Worm (Caenorhabditis elegans) whole organism, late embryonic: ENCODE measurements around the gene pgap-1.

Source experiments
- C08G9.2 ChIP-seq: sonication (generic microtip); optimal IDR thresholded peaks from 2 replicates; lab custom pipeline; 2016; ENCODE audit warnings: mild to moderate bottlenecking, missing genetic modification characterization, moderate library complexity, missing compliant biosample characterization
- K02D7.2 ChIP-seq: sonication (generic microtip); optimal IDR thresholded peaks from 2 replicates; lab custom pipeline; 2017; ENCODE audit warnings: mild to moderate bottlenecking, missing genetic modification characterization, missing compliant biosample characterization
- K09A11.1 ChIP-seq: sonication (generic microtip); optimal IDR thresholded peaks from 2 replicates; lab custom pipeline; 2017; ENCODE audit warnings: antibody characterized with exemption, mild to moderate bottlenecking, missing genetic modification characterization, missing compliant biosample characterization; ENCODE audit not compliant: insufficient read depth
- Y22D7AL.16 ChIP-seq: sonication (generic microtip); optimal IDR thresholded peaks from 2 replicates; lab custom pipeline; 2016; ENCODE audit warnings: missing genetic modification characterization, missing compliant biosample characterization
- ahr-1 ChIP-seq: sonication (generic microtip); optimal IDR thresholded peaks from 2 replicates; lab custom pipeline; 2016; ENCODE audit warnings: missing genetic modification characterization, missing compliant biosample characterization
- ama-1 ChIP-seq: fragments of 150-350 bp; optimal IDR thresholded peaks from 2 replicates; lab custom pipeline; 2014
- ceh-14 ChIP-seq: sonication (generic microtip); optimal IDR thresholded peaks from 2 replicates; lab custom pipeline; 2016; ENCODE audit warnings: missing genotype, missing genetic modification characterization, missing compliant biosample characterization
- ceh-19 ChIP-seq: fragments of 200-800 bp; sonication (Bioruptor generic); optimal IDR thresholded peaks from 2 replicates; lab custom pipeline; 2018; ENCODE audit warnings: mild to moderate bottlenecking, missing genetic modification characterization, missing compliant biosample characterization
- ceh-24 ChIP-seq: sonication (generic microtip); optimal IDR thresholded peaks from 2 replicates; lab custom pipeline; 2016; ENCODE audit warnings: mild to moderate bottlenecking, missing genetic modification characterization, missing compliant biosample characterization
- ceh-30 ChIP-seq: fragments of 150-350 bp; optimal IDR thresholded peaks from 2 replicates; lab custom pipeline; 2014; ENCODE audit warnings: missing biosample characterization, missing genetic modification characterization
- ceh-31 ChIP-seq: sonication (generic microtip); optimal IDR thresholded peaks from 2 replicates; lab custom pipeline; 2016; ENCODE audit warnings: missing genetic modification characterization, missing compliant biosample characterization
- ceh-34 ChIP-seq: sonication (generic microtip); optimal IDR thresholded peaks from 2 replicates; lab custom pipeline; 2016; ENCODE audit warnings: mild to moderate bottlenecking, missing genetic modification characterization, missing compliant biosample characterization
- ceh-45 ChIP-seq: fragments of 200-800 bp; sonication (Bioruptor generic); IDR thresholded peaks from 2 replicates; pipeline ENCODE4 v1.3.6; 2022; ENCODE audit warnings: missing genetic modification reagents, missing genetic modification characterization, missing compliant biosample characterization
- ceh-9 ChIP-seq: sonication (generic microtip); optimal IDR thresholded peaks from 2 replicates; lab custom pipeline; 2016; ENCODE audit warnings: mild to moderate bottlenecking, missing genetic modification characterization, inconsistent platforms, missing compliant biosample characterization
- che-1 ChIP-seq: sonication (generic microtip); optimal IDR thresholded peaks from 2 replicates; lab custom pipeline; 2016; ENCODE audit warnings: mild to moderate bottlenecking, missing genetic modification characterization, missing compliant biosample characterization
- dve-1 ChIP-seq: sonication (generic microtip); optimal IDR thresholded peaks from 2 replicates; lab custom pipeline; 2017; ENCODE audit warnings: antibody characterized with exemption, mild to moderate bottlenecking, missing genetic modification characterization, missing compliant biosample characterization
- elt-4 ChIP-seq: sonication (generic microtip); optimal IDR thresholded peaks from 2 replicates; lab custom pipeline; 2016; ENCODE audit warnings: missing genetic modification characterization, missing compliant biosample characterization
- ets-4 ChIP-seq: sonication (generic microtip); optimal IDR thresholded peaks from 2 replicates; lab custom pipeline; 2016; ENCODE audit warnings: missing genetic modification characterization, missing compliant biosample characterization
- eyg-1 ChIP-seq: sonication (generic microtip); optimal IDR thresholded peaks from 2 replicates; lab custom pipeline; 2016; ENCODE audit warnings: missing genotype, missing genetic modification characterization, missing compliant biosample characterization
- fax-1 ChIP-seq: sonication (generic microtip); optimal IDR thresholded peaks from 2 replicates; lab custom pipeline; 2016; ENCODE audit warnings: missing genotype, missing genetic modification characterization, missing compliant biosample characterization
- fkh-10 ChIP-seq: fragments of 150-350 bp; optimal IDR thresholded peaks from 2 replicates; lab custom pipeline; 2014; ENCODE audit warnings: missing biosample characterization, missing genetic modification reagents, missing genetic modification characterization
- fkh-6 ChIP-seq: sonication (generic microtip); optimal IDR thresholded peaks from 2 replicates; lab custom pipeline; 2016; ENCODE audit warnings: missing genetic modification characterization, missing compliant biosample characterization
- gmeb-2 ChIP-seq: sonication (generic microtip); optimal IDR thresholded peaks from 2 replicates; lab custom pipeline; 2016; ENCODE audit warnings: missing genetic modification characterization, inconsistent platforms, missing compliant biosample characterization
- hlh-15 ChIP-seq: sonication (generic microtip); optimal IDR thresholded peaks from 2 replicates; lab custom pipeline; 2016; ENCODE audit warnings: missing genetic modification characterization, missing compliant biosample characterization
- hlh-30 ChIP-seq: sonication (generic microtip); optimal IDR thresholded peaks from 2 replicates; lab custom pipeline; 2017; ENCODE audit warnings: antibody characterized with exemption, missing genetic modification characterization, missing compliant biosample characterization; ENCODE audit not compliant: insufficient read depth
- hlh-6 ChIP-seq: sonication (generic microtip); optimal IDR thresholded peaks from 2 replicates; lab custom pipeline; 2016; ENCODE audit warnings: missing genotype, missing genetic modification characterization, missing compliant biosample characterization
- lim-6 ChIP-seq: sonication (generic microtip); optimal IDR thresholded peaks from 2 replicates; lab custom pipeline; 2016; ENCODE audit warnings: missing genetic modification characterization, missing compliant biosample characterization
- lin-11 ChIP-seq: fragments of 200-800 bp; sonication (Bioruptor generic); optimal IDR thresholded peaks from 2 replicates; lab custom pipeline; 2018; ENCODE audit warnings: mild to moderate bottlenecking, missing genetic modification characterization, missing compliant biosample characterization
- nhr-11 ChIP-seq: fragments of 150-350 bp; optimal IDR thresholded peaks from 2 replicates; lab custom pipeline; 2014; ENCODE audit warnings: missing biosample characterization, missing genetic modification characterization
- nhr-232 ChIP-seq: sonication (generic microtip); optimal IDR thresholded peaks from 2 replicates; lab custom pipeline; 2016; ENCODE audit warnings: missing genetic modification characterization, missing compliant biosample characterization
- npax-4 ChIP-seq: sonication (generic microtip); optimal IDR thresholded peaks from 2 replicates; lab custom pipeline; 2016; ENCODE audit warnings: missing genetic modification characterization, missing compliant biosample characterization
- odd-2 ChIP-seq: sonication (generic microtip); optimal IDR thresholded peaks from 2 replicates; lab custom pipeline; 2017; ENCODE audit warnings: antibody characterized with exemption, mild to moderate bottlenecking, missing genetic modification characterization, missing compliant biosample characterization
- pag-3 ChIP-seq: sonication (generic microtip); optimal IDR thresholded peaks from 2 replicates; lab custom pipeline; 2016; ENCODE audit warnings: missing compliant biosample characterization, missing genetic modification characterization, borderline replicate concordance
- pat-9 ChIP-seq: fragments of 200-800 bp; sonication (Bioruptor generic); optimal IDR thresholded peaks from 2 replicates; lab custom pipeline; 2018; ENCODE audit warnings: mild to moderate bottlenecking, missing genetic modification characterization, moderate library complexity, missing compliant biosample characterization
- pha-2 ChIP-seq: sonication (generic microtip); optimal IDR thresholded peaks from 2 replicates; lab custom pipeline; 2017; ENCODE audit warnings: mild to moderate bottlenecking, missing genetic modification characterization, missing compliant biosample characterization
- pha-4 ChIP-seq: fragments of 150-350 bp; optimal IDR thresholded peaks from 2 replicates; lab custom pipeline; 2018; ENCODE audit warnings: missing biosample characterization, missing genetic modification reagents, missing genetic modification characterization
- pros-1 ChIP-seq: fragments of 150-350 bp; optimal IDR thresholded peaks from 2 replicates; lab custom pipeline; 2014; ENCODE audit warnings: missing biosample characterization, missing genetic modification reagents, missing genetic modification characterization
- ref-2 ChIP-seq: sonication (generic microtip); optimal IDR thresholded peaks from 2 replicates; lab custom pipeline; 2016; ENCODE audit warnings: missing genetic modification characterization, missing compliant biosample characterization
- rnt-1 ChIP-seq: sonication (generic microtip); optimal IDR thresholded peaks from 2 replicates; lab custom pipeline; 2016; ENCODE audit warnings: missing genetic modification characterization, missing compliant biosample characterization
- sdc-2 ChIP-seq: sonication (generic microtip); optimal IDR thresholded peaks from 2 replicates; lab custom pipeline; 2016; ENCODE audit warnings: missing genotype, missing genetic modification characterization, missing compliant biosample characterization
- sox-4 ChIP-seq: sonication (generic microtip); optimal IDR thresholded peaks from 2 replicates; lab custom pipeline; 2017; ENCODE audit warnings: mild to moderate bottlenecking, missing genetic modification characterization, inconsistent platforms, missing compliant biosample characterization
- syd-9 ChIP-seq: sonication (generic microtip); optimal IDR thresholded peaks from 2 replicates; lab custom pipeline; 2016; ENCODE audit warnings: mild to moderate bottlenecking, missing genetic modification characterization, moderate library complexity, missing compliant biosample characterization
- tbx-7 ChIP-seq: sonication (generic microtip); optimal IDR thresholded peaks from 2 replicates; lab custom pipeline; 2016; ENCODE audit warnings: missing genotype, missing genetic modification characterization, missing compliant biosample characterization
- ttx-3 ChIP-seq: sonication (generic microtip); optimal IDR thresholded peaks from 2 replicates; lab custom pipeline; 2016; ENCODE audit warnings: missing genetic modification reagents, missing genetic modification characterization, missing compliant biosample characterization
- unc-3 ChIP-seq, 2 experiments: fragments of 200-800 bp in 1 of 2; sonication (Bioruptor generic) in 1 of 2; sonication (generic microtip) in 1 of 2; conservative IDR thresholded peaks in 1 of 2; optimal IDR thresholded peaks in 1 of 2; 2 replicates each; pipeline versions ENCODE4 v1.3.6 to Lab custom; 2016 to 2022; ENCODE audit warnings: missing compliant biosample characterization in 2 of 2, missing genetic modification characterization in 2 of 2, missing genetic modification reagents in 1 of 2
- unc-55 ChIP-seq: sonication (generic microtip); optimal IDR thresholded peaks from 2 replicates; lab custom pipeline; 2017; ENCODE audit warnings: missing biosample characterization, missing genetic modification reagents, missing genetic modification characterization
- zip-5 ChIP-seq: sonication (generic microtip); optimal IDR thresholded peaks from 2 replicates; lab custom pipeline; 2016; ENCODE audit warnings: missing genetic modification characterization, missing compliant biosample characterization
- ztf-16 ChIP-seq: sonication (generic microtip); optimal IDR thresholded peaks from 2 replicates; lab custom pipeline; 2017; ENCODE audit warnings: missing genetic modification characterization, missing compliant biosample characterization

The pgap-1 gene

ce11 chrV:11223698-11224097 is 18.0 kb upstream of the pgap-1 start:
- TF ChIP-seq rnt-1 (no peak), unc-55 (GFP tag; lab: Kevin White, UChicago) (no peak), C08G9.2 (tag; lab: Kevin White, UChicago) (no peak), ceh-34 (tag; lab: Kevin White, UChicago) (no peak), lin-11 (no peak), ceh-31 (tag; lab: Kevin White, UChicago) (no peak), ceh-45 (GFP tag; lab: Robert Waterston, UW) (no peak), ahr-1 (no peak), ama-1 (no peak), ceh-14 (tag; lab: Kevin White, UChicago) (no peak), K09A11.1 (no peak), npax-4 (tag; lab: Kevin White, UChicago) (no peak), unc-3 (GFP tag; conservative IDR thresholded peaks at IDR 0.05; lab: Robert Waterston, UW) (no peak), unc-3 (tag; optimal IDR thresholded peaks at IDR 0.05; lab: Kevin White, UChicago) (no peak), pha-2 (tag; lab: Kevin White, UChicago) (no peak), ttx-3 (tag; lab: Kevin White, UChicago) (no peak), hlh-30 (tag; lab: Kevin White, UChicago) (no peak)

ce11 chrV:11225981-11226380 is 15.7 kb upstream of the pgap-1 start, which contains the start of gene bgal-1:
Gene bgal-1 (minus strand): TSS chrV:11226018.
- TF ChIP-seq zip-5 (tag; lab: Kevin White, UChicago) (no peak), unc-55 (GFP tag; lab: Kevin White, UChicago) (peak; percentile 81)

- TF ChIP-seq pat-9 (tag; lab: Kevin White, UChicago), result no peak
- TF ChIP-seq eyg-1 (tag; lab: Kevin White, UChicago), result no peak
- TF ChIP-seq tbx-7 (tag; lab: Kevin White, UChicago), result peak; percentile 36
- no peak for TF ChIP-seq sox-4 (tag; lab: Kevin White, UChicago)
- TF ChIP-seq C08G9.2 (tag; lab: Kevin White, UChicago), result peak; percentile 68
- TF ChIP-seq gmeb-2 (tag; lab: Kevin White, UChicago), result no peak
- no peak for TF ChIP-seq elt-4 (tag; lab: Kevin White, UChicago)
- TF ChIP-seq ahr-1, result no peak
- TF ChIP-seq Y22D7AL.16 (tag; lab: Kevin White, UChicago), result no peak
- peak; percentile 31 for TF ChIP-seq unc-55 (GFP tag; lab: Kevin White, UChicago)
- peak; percentile 90 for TF ChIP-seq ceh-34 (tag; lab: Kevin White, UChicago)
- TF ChIP-seq ceh-24, result no peak
- TF ChIP-seq fkh-10 (GFP tag; lab: Kevin White, UChicago), result no peak
- TF ChIP-seq sdc-2 (tag; lab: Kevin White, UChicago), result no peak
- TF ChIP-seq pha-2 (tag; lab: Kevin White, UChicago), result no peak
- TF ChIP-seq nhr-11, result no peak
- TF ChIP-seq zip-5 (tag; lab: Kevin White, UChicago), result peak; percentile 32
- TF ChIP-seq rnt-1, result peak; percentile 39
- no peak for TF ChIP-seq pha-4
- no peak for TF ChIP-seq lim-6 (tag; lab: Kevin White, UChicago)
- no peak for TF ChIP-seq ceh-9
- TF ChIP-seq dve-1 (tag; lab: Kevin White, UChicago), result peak; percentile 15
- peak; percentile 38 for TF ChIP-seq ets-4 (tag; lab: Kevin White, UChicago)
- no peak for TF ChIP-seq che-1 (tag; lab: Kevin White, UChicago)
- TF ChIP-seq pros-1 (tag; lab: Kevin White, UChicago), result peak; percentile 9
- TF ChIP-seq K02D7.2, result no peak
- TF ChIP-seq ceh-19 (GFP tag; lab: Kevin White, UChicago), result peak; percentile 52
- TF ChIP-seq hlh-6 (tag; lab: Kevin White, UChicago), result no peak
- TF ChIP-seq hlh-15 (tag; lab: Kevin White, UChicago), result no peak
- TF ChIP-seq odd-2 (tag; lab: Kevin White, UChicago), result no peak
- TF ChIP-seq fax-1 (tag; lab: Kevin White, UChicago), result peak; percentile 52
- TF ChIP-seq syd-9 (tag; lab: Kevin White, UChicago), result no peak
- no peak for TF ChIP-seq fkh-6 (tag; lab: Kevin White, UChicago)
- no peak for TF ChIP-seq ceh-30
- TF ChIP-seq ref-2 (tag; lab: Kevin White, UChicago), result peak; percentile 74
- TF ChIP-seq npax-4 (tag; lab: Kevin White, UChicago), result no peak
- no peak for TF ChIP-seq pag-3
- peak; percentile 16 for TF ChIP-seq ztf-16 (tag; lab: Kevin White, UChicago)
- no peak for TF ChIP-seq nhr-232 (tag; lab: Kevin White, UChicago)
Observed at ce11 chrV:11228653-11229173, 13.0 kb upstream of the pgap-1 start, which contains the start of gene pqn-70. Gene pqn-70 (minus strand): TSS chrV:11228703.
